Fruit fly (Drosophila melanogaster): ENCODE data around the gene crb.

The crb gene

dm6 chr3R:24348420-24349190 lies 53.7 kb downstream of the crb start, which contains the start of the genes CG5746 and CG6454 (continued):
- no peak for TF ChIP-seq CG4424 (GFP tag; optimal IDR thresholded peaks at IDR 0.05)
- TF ChIP-seq corto (GFP tag; optimal IDR thresholded peaks at IDR 0.05): no peak
- TF ChIP-seq CG10565 (GFP tag; optimal IDR thresholded peaks at IDR 0.05): no peak
- no peak for TF ChIP-seq ato (GFP tag; IDR thresholded peaks at IDR 0.05; ENCODE audit: partially characterized antibody)
- TF ChIP-seq Myb (GFP tag; optimal IDR thresholded peaks at IDR 0.05): peak; percentile 48
- TF ChIP-seq Ets65A (GFP tag): peak; percentile 69
- TF ChIP-seq Oli (tag; optimal IDR thresholded peaks at IDR 0.05): no peak
- TF ChIP-seq CG11456 (GFP tag; IDR thresholded peaks at IDR 0.05): no peak
- peak; percentile 27 for TF ChIP-seq CG10979 (tag; optimal IDR thresholded peaks at IDR 0.05)
- TF ChIP-seq B-H2 (GFP tag; optimal IDR thresholded peaks at IDR 0.05): no peak
- TF ChIP-seq pzg (GFP tag; optimal IDR thresholded peaks at IDR 0.05): peak; percentile 48
- no peak for TF ChIP-seq gsb-n (tag; optimal IDR thresholded peaks at IDR 0.05)
- TF ChIP-seq hkb (optimal IDR thresholded peaks at IDR 0.05): no peak
- peak; percentile 25; the same call in 1 of the 2 replicates for TF ChIP-seq hkb (GFP tag; IDR thresholded peaks at IDR 0.05)
- TF ChIP-seq Eip74EF (GFP tag; optimal IDR thresholded peaks at IDR 0.05): no peak
- peak; percentile 52; the same call in 1 of the 2 replicates for TF ChIP-seq CG6689 (GFP tag; IDR thresholded peaks at IDR 0.05)
- peak; percentile 38 for TF ChIP-seq Sry-δ (GFP tag; optimal IDR thresholded peaks at IDR 0.05)
- peak; percentile 57 for TF ChIP-seq maf-S (GFP tag; optimal IDR thresholded peaks at IDR 0.05)
- peak; percentile 69 for TF ChIP-seq CG17186 (GFP tag; optimal IDR thresholded peaks at IDR 0.05)
- peak; percentile 75 for TF ChIP-seq CG4617 (GFP tag; optimal IDR thresholded peaks at IDR 0.05; ENCODE audit: borderline replicate concordance)
- TF ChIP-seq CG16863 (GFP tag; optimal IDR thresholded peaks at IDR 0.05): peak; percentile 56
- TF ChIP-seq HLHmδ (GFP tag; optimal IDR thresholded peaks at IDR 0.05): no peak
- TF ChIP-seq Blimp-1 (GFP tag; optimal IDR thresholded peaks at IDR 0.05): no peak
- peak; percentile 55 for TF ChIP-seq pum (GFP tag; optimal IDR thresholded peaks at IDR 0.05)
- TF ChIP-seq CG9727 (GFP tag; optimal IDR thresholded peaks at IDR 0.05): peak; percentile 50
- TF ChIP-seq grau (tag; optimal IDR thresholded peaks at IDR 0.05): no peak
- TF ChIP-seq CG34422 (GFP tag; IDR thresholded peaks at IDR 0.05): peak; percentile 65
- TF ChIP-seq tin (GFP tag; optimal IDR thresholded peaks at IDR 0.05): peak; percentile 45
- peak; percentile 69 for TF ChIP-seq CG12942 (GFP tag; optimal IDR thresholded peaks at IDR 0.05)
- peak; percentile 44 for TF ChIP-seq CG33557 (GFP tag; optimal IDR thresholded peaks at IDR 0.05)
- TF ChIP-seq CG4730 (GFP tag; IDR thresholded peaks at IDR 0.05): no peak
- TF ChIP-seq CG16815 (GFP tag; optimal IDR thresholded peaks at IDR 0.05): peak; percentile 43
- TF ChIP-seq CG12104 (GFP tag; optimal IDR thresholded peaks at IDR 0.05): peak; percentile 46
- TF ChIP-seq Dbx (GFP tag; IDR thresholded peaks at IDR 0.05): 0 out of 3 replicates have a peak, but pooled peaks have one; percentile 48
- TF ChIP-seq peb (GFP tag; IDR thresholded peaks at IDR 0.05): no peak
- no peak for TF ChIP-seq Awh (GFP tag; IDR thresholded peaks at IDR 0.05)
- peak; percentile 51 for TF ChIP-seq Atf-2 (GFP tag; optimal IDR thresholded peaks at IDR 0.05)
- TF ChIP-seq mld (GFP tag; IDR thresholded peaks at IDR 0.05; ENCODE audit: partially characterized antibody): no peak
- TF ChIP-seq prd (optimal IDR thresholded peaks at IDR 0.05): no peak
- TF ChIP-seq prd (GFP tag; IDR thresholded peaks at IDR 0.05): peak; percentile 69
- TF ChIP-seq dan (GFP tag; IDR thresholded peaks at IDR 0.05): no peak
- TF ChIP-seq dimm (GFP tag; IDR thresholded peaks at IDR 0.05): no peak
- peak; percentile 77 for TF ChIP-seq pho (GFP tag; optimal IDR thresholded peaks at IDR 0.05)
- 0 out of 2 replicates have a peak, but pooled peaks have one; percentile 5 for TF ChIP-seq CG42726 (GFP tag; IDR thresholded peaks at IDR 0.05; ENCODE audit: partially characterized antibody)
- peak; percentile 43 for TF ChIP-seq tx (GFP tag; optimal IDR thresholded peaks at IDR 0.05)
- TF ChIP-seq vfl (GFP tag; optimal IDR thresholded peaks at IDR 0.05): peak; percentile 20
- TF ChIP-seq ATbp (GFP tag; optimal IDR thresholded peaks at IDR 0.05): no peak
- TF ChIP-seq Oaz (GFP tag; IDR thresholded peaks at IDR 0.05): no peak
- no peak for TF ChIP-seq CG15073 (GFP tag; optimal IDR thresholded peaks at IDR 0.05)
- TF ChIP-seq Hr51 (GFP tag; optimal IDR thresholded peaks at IDR 0.05): peak in 1 of 2 experiments; percentile 50

Data from whole organism, embryonic.